Worm (Caenorhabditis elegans): ENCODE results near the gene fbxa-169.

ce11 chrII:13617808-13618207, 30.5 kb upstream of the fbxa-169 start, which contains the start of gene gst-12:
- TF ChIP-seq ztf-29 (GFP tag; IDR thresholded peaks at IDR 0.05), result no peak
- no peak for TF ChIP-seq tab-1 (GFP tag; IDR thresholded peaks at IDR 0.05)
- TF ChIP-seq ztf-23 (GFP tag; IDR thresholded peaks at IDR 0.05), result no peak

Data from whole organism, midembryonic.